Fruit fly (Drosophila melanogaster) S2 (cell line): ENCODE data around the gene gzl.

Source experiments
- CG8478 ChIP-seq: fragments of >200 bp; optimal IDR thresholded peaks from 2 replicates; lab custom pipeline; 2018
- CTCF ChIP-seq, 2 experiments: fragments of >200 bp; optimal IDR thresholded peaks; 2 replicates each; lab custom pipeline; 2018

gzl gene

dm6 chr3R:6352893-6353623 is 29.7 kb upstream of the gzl start:
- TF ChIP-seq CTCF (optimal IDR thresholded peaks at IDR 0.05; lab: Kevin White, UChicago), result no peak
- no peak for TF ChIP-seq CG8478 (lab: Kevin White, UChicago)

- TF ChIP-seq CTCF (optimal IDR thresholded peaks at IDR 0.05; lab: Kevin White, UChicago) (no peak), CG8478 (lab: Kevin White, UChicago) (no peak)
These were observed 28.9 kb upstream of the gzl start for dm6 chr3R:6353624-6354352.

dm6 chr3R:6354408-6354807 is 28.3 kb upstream of the gzl start:
- no peak for TF ChIP-seq CTCF (optimal IDR thresholded peaks at IDR 0.05; lab: Kevin White, UChicago)
- no peak for TF ChIP-seq CG8478 (lab: Kevin White, UChicago)

dm6 chr3R:6368100-6368499 is 14.6 kb upstream of the gzl start, which contains the start of gene CG42724:
TSS of gene CG42724 (minus strand) at chr3R:6368288.
- no peak for TF ChIP-seq CG8478 (lab: Kevin White, UChicago)
- peak in 1 of 2 experiments; percentile 9 for TF ChIP-seq CTCF (optimal IDR thresholded peaks at IDR 0.05; lab: Kevin White, UChicago)

dm6 chr3R:6368550-6369238 is 14.0 kb upstream of the gzl start, which contains the start of gene CG10286:
TSS of gene CG10286 (plus strand) at chr3R:6368965.
- peak in 1 of 2 experiments; percentile 18 for TF ChIP-seq CTCF (optimal IDR thresholded peaks at IDR 0.05; lab: Kevin White, UChicago)
- TF ChIP-seq CG8478 (lab: Kevin White, UChicago), result no peak

- TF ChIP-seq CG8478 (lab: Kevin White, UChicago) (no peak), CTCF (optimal IDR thresholded peaks at IDR 0.05; lab: Kevin White, UChicago) (no peak)
These were observed 9.0 kb upstream of the gzl start for dm6 chr3R:6373512-6374306.

DNA sequence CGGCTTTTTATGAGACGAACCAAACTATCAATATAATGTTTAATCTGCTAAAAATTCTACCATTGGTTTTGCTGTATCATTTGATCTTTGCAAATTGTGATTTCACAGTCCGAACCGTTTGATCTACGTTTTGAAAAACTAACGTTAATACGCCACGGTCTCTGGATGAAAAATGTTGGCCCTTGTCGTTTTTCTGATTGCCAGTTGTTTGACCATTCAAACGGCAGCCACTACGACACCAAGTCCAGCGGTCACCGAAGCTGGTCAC is 8.5 kb upstream of the gzl start, which contains the start of gene CG42564:
CG42564 (plus strand) TSS at position 169 of the 268 bp plus-strand sequence.
- TF ChIP-seq CTCF (optimal IDR thresholded peaks at IDR 0.05; lab: Kevin White, UChicago) (no peak), CG8478 (lab: Kevin White, UChicago) (no peak)

DNA sequence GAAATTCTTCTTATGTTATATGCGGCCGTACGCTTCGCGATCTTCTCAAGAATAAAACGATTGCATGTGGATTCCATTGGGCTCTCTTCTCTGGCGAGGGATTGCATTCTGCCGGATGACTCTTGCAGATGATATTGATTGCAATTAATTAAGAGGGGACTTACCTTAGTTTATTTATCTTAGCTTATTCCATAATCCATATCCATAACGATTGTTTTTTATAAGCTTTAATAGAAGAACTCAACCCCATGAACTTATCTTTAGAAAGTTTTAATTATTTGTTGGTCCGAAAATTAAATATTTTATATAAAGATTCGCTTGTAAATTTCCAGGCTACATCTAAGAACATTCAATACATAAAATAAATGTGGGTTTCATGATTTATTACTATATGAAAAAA is 6.8 kb upstream of the gzl start, which contains the start of gene CRAT:
CRAT (minus strand) TSS at position 101 of the 400 bp plus-strand sequence.
- TF ChIP-seq CTCF (optimal IDR thresholded peaks at IDR 0.05; lab: Kevin White, UChicago) (no peak), CG8478 (lab: Kevin White, UChicago) (no peak)

dm6 chr3R:6377497-6377896 is 5.2 kb upstream of the gzl start, which contains the start of gene CG42537:
TSS of gene CG42537 (plus strand) at chr3R:6377797.
- TF ChIP-seq CTCF (optimal IDR thresholded peaks at IDR 0.05; lab: Kevin White, UChicago) (no peak), CG8478 (lab: Kevin White, UChicago) (no peak)

DNA sequence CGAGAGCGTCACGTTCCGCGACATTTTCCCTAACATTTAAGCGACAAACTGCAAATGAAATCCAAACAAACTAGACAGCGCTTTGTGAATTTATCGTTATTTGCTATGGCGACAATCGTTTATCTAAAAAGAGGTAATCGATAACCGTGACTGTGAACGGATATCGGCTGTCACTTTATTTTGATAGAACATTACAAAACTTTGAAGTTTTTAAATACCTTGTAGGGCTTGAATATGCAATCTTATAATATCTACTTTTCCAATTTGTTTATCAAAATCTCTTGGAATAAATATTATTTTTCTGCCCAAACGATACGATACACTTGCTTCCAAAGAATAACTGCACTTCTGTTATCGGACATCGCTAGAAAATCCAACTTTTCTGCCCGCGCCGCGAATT is 2.6 kb upstream of the gzl start, which contains the start of the genes CG1024 and TfIIFalpha:
CG1024 (minus strand) TSS at position 200 of the 400 bp plus-strand sequence.
TfIIFalpha (plus strand) TSS at position 339 of the 400 bp plus-strand sequence.
- TF ChIP-seq CG8478 (lab: Kevin White, UChicago) (no peak), CTCF (optimal IDR thresholded peaks at IDR 0.05; lab: Kevin White, UChicago) (no peak)

DNA sequence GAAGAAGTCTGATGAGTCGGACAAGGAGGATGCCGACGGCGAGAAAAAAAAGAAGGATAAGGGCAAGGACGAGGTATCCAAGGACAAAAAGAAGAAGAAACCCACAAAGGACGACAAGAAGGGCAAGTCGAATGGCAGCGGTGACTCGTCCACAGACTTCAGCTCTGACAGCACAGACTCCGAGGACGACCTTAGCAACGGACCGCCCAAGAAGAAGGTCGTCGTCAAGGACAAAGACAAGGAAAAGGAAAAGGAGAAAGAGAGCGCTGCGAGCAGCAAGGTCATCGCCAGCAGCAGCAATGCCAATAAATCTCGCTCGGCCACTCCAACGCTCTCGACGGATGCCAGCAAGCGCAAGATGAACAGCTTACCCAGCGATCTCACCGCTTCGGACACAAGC is 930 bp upstream of the gzl start:
- no peak for TF ChIP-seq CG8478 (lab: Kevin White, UChicago)
- no peak for TF ChIP-seq CTCF (optimal IDR thresholded peaks at IDR 0.05; lab: Kevin White, UChicago)

- no peak for TF ChIP-seq CTCF (optimal IDR thresholded peaks at IDR 0.05; lab: Kevin White, UChicago)
- TF ChIP-seq CG8478 (lab: Kevin White, UChicago), result no peak
These were observed 704 bp downstream of the gzl start for dm6 chr3R:6383466-6383769.

DNA sequence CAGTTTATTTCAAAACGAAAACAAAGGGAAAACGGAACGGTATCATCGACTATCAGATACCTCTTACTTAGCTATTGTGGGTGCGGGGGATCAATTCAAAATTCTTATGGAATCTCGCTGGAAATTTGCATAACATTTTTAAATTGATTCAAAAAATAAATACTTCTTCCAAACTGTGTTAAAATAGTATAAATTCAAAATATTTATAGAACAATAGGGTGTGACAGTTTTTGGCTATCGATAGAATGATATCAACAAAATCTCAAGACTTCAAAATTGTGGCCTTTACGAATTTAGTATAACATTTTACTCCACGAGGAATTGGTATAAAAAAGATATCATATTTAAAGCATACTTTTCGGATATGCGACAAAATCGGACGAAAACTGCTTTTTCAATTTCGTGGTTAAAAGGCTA is 5.7 kb downstream of the gzl start:
- TF ChIP-seq CG8478 (lab: Kevin White, UChicago), result no peak
